Worm (Caenorhabditis elegans) whole organism, L1 larva: Measurements from ENCODE around the gene rab-7.

Experiments
- C04F5.9 ChIP-seq: sonication (generic microtip); optimal IDR thresholded peaks from 2 replicates; lab custom pipeline; 2016; ENCODE audit warnings: missing genetic modification characterization, missing compliant biosample characterization
- C16A3.4 ChIP-seq: fragments of 150-350 bp; optimal IDR thresholded peaks from 2 replicates; lab custom pipeline; 2014; ENCODE audit warnings: missing biosample characterization, missing genetic modification characterization
- Y116A8C.19 ChIP-seq: sonication (generic microtip); optimal IDR thresholded peaks from 2 replicates; lab custom pipeline; 2016; ENCODE audit warnings: missing compliant biosample characterization, missing genetic modification characterization, borderline replicate concordance
- alr-1 ChIP-seq: fragments of 200-800 bp; sonication (Bioruptor generic); optimal IDR thresholded peaks from 2 replicates; lab custom pipeline; 2018; ENCODE audit warnings: borderline replicate concordance, mild to moderate bottlenecking, missing genetic modification characterization, missing compliant biosample characterization
- blmp-1 ChIP-seq: fragments of 150-350 bp; optimal IDR thresholded peaks from 2 replicates; lab custom pipeline; 2014; ENCODE audit warnings: missing biosample characterization, missing genetic modification characterization
- ceh-82 ChIP-seq, 3 experiments: fragments of 150-350 bp in 1 of 3; sonication (generic microtip) in 2 of 3; optimal IDR thresholded peaks; 2 replicates each; lab custom pipeline; 2014 to 2017; ENCODE audit warnings: missing biosample characterization in 3 of 3, missing genetic modification characterization in 3 of 3
- ceh-88 ChIP-seq: fragments of 200-800 bp; sonication (Bioruptor generic); IDR thresholded peaks from 2 replicates; pipeline ENCODE4 v1.3.6; 2022; ENCODE audit warnings: missing genetic modification characterization, missing compliant biosample characterization
- ceh-90 ChIP-seq: sonication (generic microtip); optimal IDR thresholded peaks from 2 replicates; lab custom pipeline; 2016; ENCODE audit warnings: missing genetic modification characterization, missing compliant biosample characterization
- dpl-1 ChIP-seq, 3 experiments: fragments of 150-350 bp in 2 of 3; sonication (generic microtip) in 1 of 3; optimal IDR thresholded peaks; 2 replicates each; lab custom pipeline; 2014 to 2017; ENCODE audit warnings: missing biosample characterization in 3 of 3, missing genetic modification characterization in 3 of 3, missing genetic modification reagents in 3 of 3
- dsc-1 ChIP-seq: sonication (generic microtip); optimal IDR thresholded peaks from 2 replicates; lab custom pipeline; 2016; ENCODE audit warnings: mild to moderate bottlenecking, missing genetic modification characterization, missing compliant biosample characterization
- efl-1 ChIP-seq, 4 experiments: fragments of 150-350 bp; optimal IDR thresholded peaks in 3 of 4; peaks in 1 of 4; 1 replicate in 1 of 4; 2 replicates in 3 of 4; lab custom pipeline; 2014; ENCODE audit warnings: missing biosample characterization in 2 of 4, missing genetic modification characterization in 2 of 4, missing genetic modification reagents in 2 of 4
- efl-3 ChIP-seq: fragments of 200-800 bp; sonication (Bioruptor generic); optimal IDR thresholded peaks from 2 replicates; lab custom pipeline; 2018; ENCODE audit warnings: mild to moderate bottlenecking, missing genetic modification characterization, missing compliant biosample characterization
- egl-13 ChIP-seq: sonication (generic microtip); optimal IDR thresholded peaks from 2 replicates; lab custom pipeline; 2016; ENCODE audit warnings: missing genotype, missing genetic modification reagents, missing genetic modification characterization, missing compliant biosample characterization
- elt-3 ChIP-seq, 6 experiments: fragments of 150-350 bp in 1 of 6; sonication (generic microtip); optimal IDR thresholded peaks; 2 replicates each; lab custom pipeline; 2017 to 2018; ENCODE audit warnings: missing biosample characterization in 6 of 6, missing genetic modification characterization in 6 of 6, inconsistent platforms in 1 of 6
- ets-5 ChIP-seq: fragments of 200-800 bp; sonication (Bioruptor generic); IDR thresholded peaks from 2 replicates; pipeline ENCODE4 v1.3.6; 2022; ENCODE audit warnings: missing genetic modification characterization, missing compliant biosample characterization
- fkh-10 ChIP-seq: sonication (generic microtip); optimal IDR thresholded peaks from 2 replicates; lab custom pipeline; 2017; ENCODE audit warnings: missing biosample characterization, missing genetic modification reagents, missing genetic modification characterization
- fkh-8 ChIP-seq: sonication (generic microtip); optimal IDR thresholded peaks from 2 replicates; lab custom pipeline; 2016; ENCODE audit warnings: mild to moderate bottlenecking, missing genetic modification characterization, missing compliant biosample characterization
- hlh-4 ChIP-seq: sonication (generic microtip); optimal IDR thresholded peaks from 2 replicates; lab custom pipeline; 2016; ENCODE audit warnings: mild to moderate bottlenecking, missing genetic modification characterization, missing compliant biosample characterization
- hpl-2 ChIP-seq: fragments of 150-350 bp; optimal IDR thresholded peaks from 2 replicates; lab custom pipeline; 2014; ENCODE audit warnings: missing biosample characterization, missing genetic modification reagents, missing genetic modification characterization
- lin-15B ChIP-seq: fragments of 150-350 bp; sonication (generic microtip); optimal IDR thresholded peaks from 3 replicates; lab custom pipeline; 2014; ENCODE audit warnings: missing biosample characterization, missing genetic modification characterization
- lin-35 ChIP-seq, 2 experiments: fragments of 150-350 bp; optimal IDR thresholded peaks; 2 replicates each; lab custom pipeline; 2014; ENCODE audit warnings: missing biosample characterization in 2 of 2, missing genetic modification characterization in 2 of 2, missing genetic modification reagents in 2 of 2
- lin-39 ChIP-seq: fragments of 150-350 bp; optimal IDR thresholded peaks from 2 replicates; lab custom pipeline; 2014; ENCODE audit warnings: missing biosample characterization, missing genetic modification reagents, missing genetic modification characterization
- lsy-2 ChIP-seq, 2 experiments: fragments of 150-350 bp; optimal IDR thresholded peaks; 2 replicates each; lab custom pipeline; 2014; ENCODE audit warnings: missing biosample characterization in 2 of 2, missing genetic modification characterization in 2 of 2
- mab-9 ChIP-seq: fragments of 200-800 bp; sonication (Bioruptor generic); IDR thresholded peaks from 2 replicates; pipeline ENCODE4 v1.3.6; 2022; ENCODE audit warnings: missing genetic modification reagents, missing genetic modification characterization, missing compliant biosample characterization
- mdl-1 ChIP-seq, 2 experiments: fragments of 150-350 bp; optimal IDR thresholded peaks; 2 replicates each; lab custom pipeline; 2014 to 2017; ENCODE audit warnings: missing biosample characterization in 2 of 2, missing genetic modification characterization in 2 of 2, inconsistent platforms in 1 of 2
- mef-2 ChIP-seq: fragments of 150-350 bp; optimal IDR thresholded peaks from 2 replicates; lab custom pipeline; 2014; ENCODE audit warnings: missing biosample characterization, missing genetic modification characterization
- mep-1 ChIP-seq: fragments of 150-350 bp; optimal IDR thresholded peaks from 2 replicates; lab custom pipeline; 2014; ENCODE audit warnings: missing biosample characterization, missing genetic modification characterization
- nhr-11 ChIP-seq: fragments of 150-350 bp; optimal IDR thresholded peaks from 2 replicates; lab custom pipeline; 2014; ENCODE audit warnings: missing biosample characterization, missing genetic modification characterization
- nhr-12 ChIP-seq: sonication (generic microtip); optimal IDR thresholded peaks from 2 replicates; lab custom pipeline; 2017; ENCODE audit warnings: missing biosample characterization, missing genetic modification characterization
- nhr-19 ChIP-seq: fragments of 200-800 bp; sonication (Bioruptor generic); conservative IDR thresholded peaks from 2 replicates; pipeline ENCODE4 v1.3.6; 2022; ENCODE audit warnings: missing genetic modification characterization, missing compliant biosample characterization
- nhr-20 ChIP-seq: sonication (generic microtip); optimal IDR thresholded peaks from 2 replicates; lab custom pipeline; 2016; ENCODE audit warnings: mild to moderate bottlenecking, missing genetic modification characterization, missing compliant biosample characterization
- nhr-28 ChIP-seq: fragments of 150-350 bp; optimal IDR thresholded peaks from 2 replicates; lab custom pipeline; 2014; ENCODE audit warnings: missing biosample characterization, missing genetic modification characterization
- nhr-47 ChIP-seq: sonication (generic microtip); optimal IDR thresholded peaks from 2 replicates; lab custom pipeline; 2016; ENCODE audit warnings: mild to moderate bottlenecking, missing genetic modification characterization, moderate library complexity, missing compliant biosample characterization
- nhr-76 ChIP-seq: sonication (generic microtip); optimal IDR thresholded peaks from 2 replicates; lab custom pipeline; 2017; ENCODE audit warnings: missing biosample characterization, missing genetic modification characterization
- nhr-77 ChIP-seq: fragments of 150-350 bp; optimal IDR thresholded peaks from 2 replicates; lab custom pipeline; 2014; ENCODE audit warnings: missing biosample characterization, missing genetic modification characterization
- nhr-85 ChIP-seq: sonication (generic microtip); peaks from one replicate; lab custom pipeline; 2016; ENCODE audit warnings: missing genetic modification characterization, inconsistent platforms, missing compliant biosample characterization
- pag-3 ChIP-seq: sonication (generic microtip); optimal IDR thresholded peaks from 2 replicates; lab custom pipeline; 2017; ENCODE audit warnings: missing genetic modification characterization, mild to moderate bottlenecking, missing compliant biosample characterization, antibody characterized with exemption, borderline replicate concordance; ENCODE audit not compliant: insufficient read depth
- pax-3 ChIP-seq: fragments of 200-800 bp; sonication (Bioruptor generic); optimal IDR thresholded peaks from 2 replicates; lab custom pipeline; 2018; ENCODE audit warnings: mild to moderate bottlenecking, missing genetic modification characterization, moderate library complexity, missing compliant biosample characterization
- pqm-1 ChIP-seq: sonication (generic microtip); optimal IDR thresholded peaks from 3 replicates; lab custom pipeline; 2017; ENCODE audit warnings: missing biosample characterization, missing genetic modification characterization
- snu-23 ChIP-seq: sonication (generic microtip); optimal IDR thresholded peaks from 2 replicates; lab custom pipeline; 2016; ENCODE audit warnings: missing genetic modification characterization, missing compliant biosample characterization
- sox-4 ChIP-seq: sonication (generic microtip); optimal IDR thresholded peaks from 2 replicates; lab custom pipeline; 2016; ENCODE audit warnings: missing genetic modification characterization, missing compliant biosample characterization
- sptf-1 ChIP-seq: fragments of 150-350 bp; optimal IDR thresholded peaks from 2 replicates; lab custom pipeline; 2014; ENCODE audit warnings: missing biosample characterization, missing genetic modification characterization
- swsn-7 ChIP-seq: sonication (generic microtip); optimal IDR thresholded peaks from 2 replicates; lab custom pipeline; 2016; ENCODE audit warnings: missing genetic modification characterization, missing compliant biosample characterization
- tlp-1 ChIP-seq: fragments of 150-350 bp; optimal IDR thresholded peaks from 2 replicates; lab custom pipeline; 2014; ENCODE audit warnings: missing biosample characterization, missing genetic modification characterization
- unc-62 ChIP-seq: fragments of 150-350 bp; optimal IDR thresholded peaks from 2 replicates; lab custom pipeline; 2014; ENCODE audit warnings: missing biosample characterization, missing genetic modification reagents, missing genetic modification characterization
- unc-86 ChIP-seq: sonication (generic microtip); optimal IDR thresholded peaks from 2 replicates; lab custom pipeline; 2016; ENCODE audit warnings: missing genetic modification characterization, missing compliant biosample characterization
- unc-98 ChIP-seq: fragments of 200-800 bp; sonication (Bioruptor generic); IDR thresholded peaks from 2 replicates; pipeline ENCODE4 v1.3.6; 2022; ENCODE audit warnings: missing genetic modification characterization, missing compliant biosample characterization
- xbp-1 ChIP-seq: sonication (generic microtip); optimal IDR thresholded peaks from 2 replicates; lab custom pipeline; 2016; ENCODE audit warnings: missing genetic modification characterization, missing compliant biosample characterization
- zag-1 ChIP-seq: fragments of 150-350 bp; optimal IDR thresholded peaks from 2 replicates; lab custom pipeline; 2014; ENCODE audit warnings: missing biosample characterization, missing genetic modification characterization

The rab-7 gene

DNA sequence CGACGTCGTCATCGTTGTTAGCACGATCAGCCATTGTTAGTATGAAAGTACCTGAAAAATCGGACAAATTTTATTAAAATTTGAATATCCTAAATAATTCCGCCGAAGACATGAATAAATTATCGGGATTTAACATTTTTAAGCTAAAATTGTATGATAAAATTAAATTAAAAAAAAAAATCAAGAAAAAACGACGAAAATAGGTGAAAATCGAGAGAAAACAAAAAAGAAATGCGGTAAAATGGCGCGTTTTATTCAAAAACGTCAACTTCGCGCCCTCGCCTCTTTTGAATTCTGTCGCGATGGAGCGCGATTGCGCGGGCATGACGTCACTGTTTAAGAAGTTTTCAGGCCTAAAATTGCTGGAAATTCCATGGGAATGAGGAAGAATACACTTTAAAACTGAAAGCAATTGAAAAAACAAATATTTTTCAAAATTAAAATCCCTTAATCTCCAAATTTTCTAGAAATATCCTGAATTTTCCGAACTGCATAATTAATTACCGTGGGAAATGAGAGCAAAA lies 39.9 kb upstream of the rab-7 start, which contains the start of gene mcm-2 (continued):
- peak; percentile 45 for TF ChIP-seq swsn-7 (tag; lab: Kevin White, UChicago)
- no peak for TF ChIP-seq nhr-12 (tag; lab: Kevin White, UChicago)
- TF ChIP-seq nhr-19 = peak; percentile 48
- no peak for TF ChIP-seq Y116A8C.19
- no peak for TF ChIP-seq nhr-28 (tag; lab: Kevin White, UChicago)
- TF ChIP-seq unc-98 = no peak
- no peak for TF ChIP-seq pag-3
- peak; percentile 90 to 94 for TF ChIP-seq efl-1 (optimal IDR thresholded peaks at IDR 0.05; lab: Kevin White, UChicago)
- TF ChIP-seq efl-1 (GFP tag; optimal IDR thresholded peaks at IDR 0.05 in 1 of 2; lab: Kevin White, UChicago) = peak; percentile 89 to 99
- TF ChIP-seq nhr-85 (tag; lab: Kevin White, UChicago) = peak; percentile 72
- no peak for TF ChIP-seq pax-3
- no peak for TF ChIP-seq unc-62 (GFP tag; lab: Kevin White, UChicago)
- TF ChIP-seq pqm-1 = no peak
- TF ChIP-seq ets-5 (GFP tag; lab: Robert Waterston, UW) = no peak
- TF ChIP-seq dpl-1 (GFP tag; optimal IDR thresholded peaks at IDR 0.05; lab: Kevin White, UChicago) = peak; percentile 87 to 91 (median 89)
- peak; percentile 69 for TF ChIP-seq mep-1 (tag; lab: Kevin White, UChicago)
- peak; percentile 10 for TF ChIP-seq egl-13 (tag; lab: Kevin White, UChicago)
- TF ChIP-seq ceh-88 (GFP tag; lab: Robert Waterston, UW) = no peak
- TF ChIP-seq sox-4 (tag; lab: Kevin White, UChicago) = no peak
- TF ChIP-seq unc-86 (tag; lab: Kevin White, UChicago) = peak; percentile 75
- peak; percentile 68 for TF ChIP-seq snu-23 (GFP tag; lab: Kevin White, UChicago)
- no peak for TF ChIP-seq mab-9
- peak; percentile 76 for TF ChIP-seq efl-3 (GFP tag; lab: Kevin White, UChicago)
- peak; percentile 70 for TF ChIP-seq xbp-1 (tag; lab: Kevin White, UChicago)
- no peak for TF ChIP-seq alr-1
- TF ChIP-seq dsc-1 (tag; lab: Kevin White, UChicago) = peak; percentile 35
- peak; percentile 74 for TF ChIP-seq fkh-8 (tag; lab: Kevin White, UChicago)
- TF ChIP-seq lin-15B (tag; lab: Kevin White, UChicago) = peak; percentile 73
- TF ChIP-seq nhr-76 (tag; lab: Kevin White, UChicago) = no peak
- no peak for TF ChIP-seq zag-1
- TF ChIP-seq elt-3 (tag; optimal IDR thresholded peaks at IDR 0.05; lab: Kevin White, UChicago) = no peak
- no peak for TF ChIP-seq hlh-4 (tag; lab: Kevin White, UChicago)
- no peak for TF ChIP-seq mef-2 (tag; lab: Kevin White, UChicago)
- peak in 2 of 3 experiments; percentile 23 to 68 for TF ChIP-seq ceh-82 (tag; optimal IDR thresholded peaks at IDR 0.05; lab: Kevin White, UChicago)
- TF ChIP-seq nhr-77 (tag; lab: Kevin White, UChicago) = peak; percentile 4
- TF ChIP-seq sptf-1 = no peak
- TF ChIP-seq nhr-11 (tag; lab: Kevin White, UChicago) = no peak
- no peak for TF ChIP-seq blmp-1 (tag; lab: Kevin White, UChicago)
- no peak for TF ChIP-seq ceh-90 (tag; lab: Kevin White, UChicago)

- TF ChIP-seq nhr-20 (tag; lab: Kevin White, UChicago) = no peak
- no peak for TF ChIP-seq C04F5.9
- no peak for TF ChIP-seq lin-35 (GFP tag; optimal IDR thresholded peaks at IDR 0.05; lab: Kevin White, UChicago)
- no peak for TF ChIP-seq nhr-77 (tag; lab: Kevin White, UChicago)
- no peak for TF ChIP-seq sptf-1
- no peak for TF ChIP-seq ceh-82 (tag; optimal IDR thresholded peaks at IDR 0.05; lab: Kevin White, UChicago)
- no peak for TF ChIP-seq tlp-1
- no peak for TF ChIP-seq hpl-2 (GFP tag; lab: Kevin White, UChicago)
- no peak for TF ChIP-seq mdl-1 (tag; optimal IDR thresholded peaks at IDR 0.05; lab: Kevin White, UChicago)
- TF ChIP-seq nhr-28 (tag; lab: Kevin White, UChicago) = no peak
- TF ChIP-seq lin-39 (tag; lab: Kevin White, UChicago) = no peak
- TF ChIP-seq blmp-1 (tag; lab: Kevin White, UChicago) = no peak
- no peak for TF ChIP-seq lin-15B (tag; lab: Kevin White, UChicago)
- no peak for TF ChIP-seq C16A3.4 (tag; lab: Kevin White, UChicago)
- no peak for TF ChIP-seq fkh-10 (GFP tag; lab: Kevin White, UChicago)
- TF ChIP-seq mef-2 (tag; lab: Kevin White, UChicago) = no peak
- no peak for TF ChIP-seq nhr-47 (tag; lab: Kevin White, UChicago)
- no peak for TF ChIP-seq lsy-2 (tag; optimal IDR thresholded peaks at IDR 0.05; lab: Kevin White, UChicago)
Measured at ce11 chrII:12005981-12006380, 39.2 kb upstream of the rab-7 start.
